Worm (Caenorhabditis elegans) whole organism, mixed stage, embryonic: Measurements from ENCODE around the gene Y82E9BR.5.

ENCODE experiments used
- elt-1 ChIP-seq: sonication (generic microtip); optimal IDR thresholded peaks from 2 replicates; lab custom pipeline; 2017; ENCODE audit warnings: missing genetic modification characterization, mild to moderate bottlenecking, missing compliant biosample characterization, antibody characterized with exemption, moderate library complexity, borderline replicate concordance; ENCODE audit not compliant: insufficient read depth
- pha-4 ChIP-seq: fragments of 150-350 bp; optimal IDR thresholded peaks from 2 replicates; lab custom pipeline; 2018; ENCODE audit warnings: missing biosample characterization, missing genetic modification reagents, missing genetic modification characterization

- TF ChIP-seq pha-4, result no peak
- no peak for TF ChIP-seq elt-1 (tag; lab: Kevin White, UChicago)
Measured at ce11 chrIII:1355320-1355719, 28.9 kb upstream of the Y82E9BR.5 start, which contains the start of gene Y82E9BL.1.
